Worm (Caenorhabditis elegans) whole organism, L4 larva: ENCODE results near the gene nhr-239.
"Not testable (repeated sequence)": the region's sequence is repeated elsewhere in the genome, so short reads cannot be mapped to it uniquely, and the experiment has no call there.

Experiments used
- D1046.2 ChIP-seq: fragments of 200-800 bp; sonication (Bioruptor generic); IDR thresholded peaks from 2 replicates; pipeline ENCODE4 v1.3.6; 2022; ENCODE audit warnings: missing genetic modification characterization, missing compliant biosample characterization
- F44E2.7 ChIP-seq: fragments of 200-800 bp; sonication (Bioruptor generic); IDR thresholded peaks from 2 replicates; pipeline ENCODE4 v2.1.2; 2022; ENCODE audit warnings: missing genetic modification characterization, missing compliant biosample characterization
- R02D3.7 ChIP-seq: fragments of 150-350 bp; sonication (generic microtip); optimal IDR thresholded peaks from 3 replicates; lab custom pipeline; 2014; ENCODE audit warnings: missing biosample characterization, missing genetic modification characterization
- Y5F2A.4 ChIP-seq: fragments of 200-800 bp; sonication (Bioruptor generic); optimal IDR thresholded peaks from 2 replicates; lab custom pipeline; 2018; ENCODE audit warnings: mild to moderate bottlenecking, missing genetic modification characterization, missing compliant biosample characterization
- Y75B8A.6 ChIP-seq: fragments of 200-800 bp; sonication (Bioruptor generic); IDR thresholded peaks from 2 replicates; pipeline ENCODE4 v1.3.6; 2022; ENCODE audit warnings: missing genetic modification reagents, missing genetic modification characterization, missing compliant biosample characterization
- ZK337.2 ChIP-seq: fragments of 200-800 bp; sonication (Bioruptor generic); IDR thresholded peaks from 2 replicates; pipeline ENCODE4 v1.3.6; 2022; ENCODE audit warnings: missing genetic modification reagents, missing genetic modification characterization, missing compliant biosample characterization
- aha-1 ChIP-seq: fragments of 150-350 bp; peaks from one replicate; lab custom pipeline; 2014; ENCODE audit warnings: missing biosample characterization, missing genetic modification characterization
- attf-4 ChIP-seq: sonication (generic microtip); optimal IDR thresholded peaks from 3 replicates; lab custom pipeline; 2017; ENCODE audit warnings: missing biosample characterization, missing genetic modification characterization
- ceh-20 ChIP-seq: fragments of 200-800 bp; sonication (Bioruptor generic); IDR thresholded peaks from 2 replicates; pipeline ENCODE4 v1.3.6; 2022; ENCODE audit warnings: missing genetic modification reagents, missing genetic modification characterization, missing compliant biosample characterization
- ceh-44 ChIP-seq: fragments of 200-800 bp; sonication (Bioruptor generic); IDR thresholded peaks from 2 replicates; pipeline ENCODE4 v1.3.6; 2022; ENCODE audit warnings: missing genetic modification reagents, missing genetic modification characterization, missing compliant biosample characterization
- ceh-62 ChIP-seq: sonication (generic microtip); optimal IDR thresholded peaks from 2 replicates; lab custom pipeline; 2017; ENCODE audit warnings: missing biosample characterization, missing genetic modification characterization
- ctbp-1 ChIP-seq: fragments of 200-800 bp; sonication (Bioruptor generic); IDR thresholded peaks from 2 replicates; pipeline ENCODE4 v1.3.6; 2022; ENCODE audit warnings: missing genetic modification reagents, missing genetic modification characterization, missing compliant biosample characterization
- daf-8 ChIP-seq: fragments of 200-800 bp; sonication (Bioruptor generic); IDR thresholded peaks from 2 replicates; pipeline ENCODE4 v1.3.6; 2022; ENCODE audit warnings: missing genetic modification characterization, missing compliant biosample characterization
- dmd-6 ChIP-seq: fragments of 200-800 bp; sonication (Bioruptor generic); IDR thresholded peaks from 2 replicates; pipeline ENCODE4 v1.3.6; 2022; ENCODE audit warnings: missing genetic modification reagents, missing genetic modification characterization, missing compliant biosample characterization
- dpl-1 ChIP-seq: fragments of 150-350 bp; optimal IDR thresholded peaks from 2 replicates; lab custom pipeline; 2014; ENCODE audit warnings: missing biosample characterization, missing genetic modification reagents, missing genetic modification characterization
- dve-1 ChIP-seq: sonication (generic microtip); optimal IDR thresholded peaks from 2 replicates; lab custom pipeline; 2017; ENCODE audit warnings: antibody characterized with exemption, mild to moderate bottlenecking, missing genetic modification characterization, missing compliant biosample characterization; ENCODE audit not compliant: insufficient read depth
- egl-43 ChIP-seq: fragments of 200-800 bp; sonication (Bioruptor generic); IDR thresholded peaks from 2 replicates; pipeline ENCODE4 v1.3.6; 2022; ENCODE audit warnings: missing genetic modification reagents, missing genetic modification characterization, missing compliant biosample characterization
- fkh-10 ChIP-seq: fragments of 150-350 bp; optimal IDR thresholded peaks from 2 replicates; lab custom pipeline; 2014; ENCODE audit warnings: missing biosample characterization, missing genetic modification reagents, missing genetic modification characterization
- gei-8 ChIP-seq: fragments of 200-800 bp; sonication (Bioruptor generic); optimal IDR thresholded peaks from 2 replicates; lab custom pipeline; 2018; ENCODE audit warnings: mild to moderate bottlenecking, missing genetic modification characterization, missing compliant biosample characterization
- hif-1 ChIP-seq, 2 experiments: sonication (generic microtip); optimal IDR thresholded peaks; 2 replicates each; lab custom pipeline; 2016 to 2017; ENCODE audit warnings: missing compliant biosample characterization in 2 of 2, missing genetic modification characterization in 2 of 2, missing genetic modification reagents in 2 of 2, missing genotype in 2 of 2, mild to moderate bottlenecking in 1 of 2
- hmg-1.1 ChIP-seq: fragments of 200-800 bp; sonication (Bioruptor generic); IDR thresholded peaks from 2 replicates; pipeline ENCODE4 v1.3.6; 2022; ENCODE audit warnings: missing genetic modification reagents, missing genetic modification characterization, missing compliant biosample characterization
- lin-38 ChIP-seq: fragments of 200-800 bp; sonication (Bioruptor generic); IDR thresholded peaks from 2 replicates; pipeline ENCODE4 v1.3.6; 2022; ENCODE audit warnings: missing genetic modification reagents, missing genetic modification characterization, missing compliant biosample characterization
- lir-3 ChIP-seq: sonication (generic microtip); optimal IDR thresholded peaks from 2 replicates; lab custom pipeline; 2016; ENCODE audit warnings: mild to moderate bottlenecking, missing genetic modification characterization, missing compliant biosample characterization
- madf-9 ChIP-seq: fragments of 200-800 bp; sonication (Bioruptor generic); conservative IDR thresholded peaks from 2 replicates; pipeline ENCODE4 v1.3.6; 2022; ENCODE audit warnings: missing genetic modification reagents, missing genetic modification characterization, missing compliant biosample characterization
- mes-2 ChIP-seq: sonication (generic microtip); optimal IDR thresholded peaks from 2 replicates; lab custom pipeline; 2016; ENCODE audit warnings: missing genotype, mild to moderate bottlenecking, missing genetic modification characterization, missing compliant biosample characterization; ENCODE audit not compliant: poor library complexity, severe bottlenecking
- nhr-102 ChIP-seq: sonication (generic microtip); optimal IDR thresholded peaks from 2 replicates; lab custom pipeline; 2016; ENCODE audit warnings: mild to moderate bottlenecking, missing genetic modification characterization, moderate library complexity, missing compliant biosample characterization
- nhr-25 ChIP-seq: sonication (generic microtip); optimal IDR thresholded peaks from 2 replicates; lab custom pipeline; 2017; ENCODE audit warnings: missing genetic modification characterization, mild to moderate bottlenecking, missing compliant biosample characterization, antibody characterized with exemption, moderate library complexity, borderline replicate concordance; ENCODE audit not compliant: insufficient read depth
- nhr-28 ChIP-seq: fragments of 150-350 bp; optimal IDR thresholded peaks from 2 replicates; lab custom pipeline; 2014; ENCODE audit warnings: missing biosample characterization, missing genetic modification characterization
- nhr-42 ChIP-seq: fragments of 200-800 bp; sonication (Bioruptor generic); IDR thresholded peaks from 2 replicates; pipeline ENCODE4 v1.3.6; 2022; ENCODE audit warnings: missing genetic modification characterization, missing compliant biosample characterization
- rbr-2 ChIP-seq: sonication (generic microtip); optimal IDR thresholded peaks from 2 replicates; lab custom pipeline; 2016; ENCODE audit warnings: missing genotype, missing genetic modification characterization, missing compliant biosample characterization
- set-16 ChIP-seq: fragments of 200-800 bp; sonication (Bioruptor generic); IDR thresholded peaks from 2 replicates; pipeline ENCODE4 v1.3.6; 2022; ENCODE audit warnings: missing genetic modification reagents, missing genetic modification characterization, missing compliant biosample characterization
- skn-1 ChIP-seq: fragments of 150-350 bp; optimal IDR thresholded peaks from 2 replicates; lab custom pipeline; 2014; ENCODE audit warnings: missing biosample characterization, missing genetic modification characterization
- snpc-1.2 ChIP-seq: fragments of 200-800 bp; sonication (Bioruptor generic); IDR thresholded peaks from 2 replicates; pipeline ENCODE4 v1.3.6; 2022; ENCODE audit warnings: missing genetic modification reagents, missing genetic modification characterization, missing compliant biosample characterization
- spr-3 ChIP-seq: fragments of 200-800 bp; sonication (Bioruptor generic); optimal IDR thresholded peaks from 2 replicates; lab custom pipeline; 2018; ENCODE audit warnings: mild to moderate bottlenecking, missing genetic modification characterization, missing compliant biosample characterization
- ztf-7 ChIP-seq: fragments of 150-350 bp; optimal IDR thresholded peaks from 2 replicates; lab custom pipeline; 2014; ENCODE audit warnings: missing biosample characterization, missing genetic modification characterization

The nhr-239 gene

ce11 chrIII:2563033-2563656 lies 1.6 kb downstream of the nhr-239 start:
- TF ChIP-seq nhr-25, result no peak
- TF ChIP-seq set-16 (GFP tag; lab: Robert Waterston, UW), result peak; percentile 92
- peak; percentile 54 for TF ChIP-seq aha-1
- no peak for TF ChIP-seq hif-1 (tag; optimal IDR thresholded peaks at IDR 0.05; lab: Kevin White, UChicago)
- TF ChIP-seq Y75B8A.6 (GFP tag; lab: Robert Waterston, UW), result no peak
- TF ChIP-seq Y5F2A.4, result no peak

- not testable (repeated sequence) for TF ChIP-seq ZK337.2 (GFP tag; lab: Robert Waterston, UW); ceh-44 (GFP tag; lab: Robert Waterston, UW); nhr-42
Measured at ce11 chrIII:2563883-2564282, 2.4 kb downstream of the nhr-239 start, which contains the start of gene Y54F10AM.11. Gene Y54F10AM.11 (minus strand): TSS chrIII:2563983.

ce11 chrIII:2571447-2571846 lies 9.9 kb downstream of the nhr-239 start, which contains the start of gene Y54F10AR.2:
Gene Y54F10AR.2 (minus strand): TSS chrIII:2571547.
- TF ChIP-seq dve-1 (tag; lab: Kevin White, UChicago), result no peak
- TF ChIP-seq spr-3, result no peak
- TF ChIP-seq ceh-20 (GFP tag; lab: Robert Waterston, UW), result no peak

DNA sequence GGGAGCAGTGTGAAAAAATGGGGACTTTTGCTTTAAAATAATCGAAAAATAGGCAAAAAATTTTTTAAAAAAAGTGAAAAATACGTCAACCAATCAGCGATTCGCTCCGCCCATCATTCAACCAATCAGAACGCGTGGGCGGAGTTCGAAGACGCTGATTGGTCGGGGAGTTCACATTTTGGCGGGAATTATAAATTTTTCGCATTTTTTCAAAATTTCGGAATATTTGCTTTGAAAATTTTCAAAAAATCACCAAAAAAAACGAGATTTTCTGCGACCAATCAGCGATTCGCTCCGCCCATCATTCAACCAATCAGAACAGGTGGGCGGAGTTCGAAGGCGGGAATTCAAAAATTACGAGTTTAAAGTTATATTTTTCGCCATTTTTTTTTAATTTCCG lies 10.9 kb downstream of the nhr-239 start:
- TF ChIP-seq nhr-25 (no peak), nhr-28 (tag; lab: Kevin White, UChicago) (no peak), dpl-1 (GFP tag; lab: Kevin White, UChicago) (no peak), lin-38 (GFP tag; lab: Robert Waterston, UW) (no peak), D1046.2 (GFP tag; lab: Robert Waterston, UW) (no peak), gei-8 (GFP tag; lab: Kevin White, UChicago) (no peak), fkh-10 (GFP tag; lab: Kevin White, UChicago) (no peak)

DNA sequence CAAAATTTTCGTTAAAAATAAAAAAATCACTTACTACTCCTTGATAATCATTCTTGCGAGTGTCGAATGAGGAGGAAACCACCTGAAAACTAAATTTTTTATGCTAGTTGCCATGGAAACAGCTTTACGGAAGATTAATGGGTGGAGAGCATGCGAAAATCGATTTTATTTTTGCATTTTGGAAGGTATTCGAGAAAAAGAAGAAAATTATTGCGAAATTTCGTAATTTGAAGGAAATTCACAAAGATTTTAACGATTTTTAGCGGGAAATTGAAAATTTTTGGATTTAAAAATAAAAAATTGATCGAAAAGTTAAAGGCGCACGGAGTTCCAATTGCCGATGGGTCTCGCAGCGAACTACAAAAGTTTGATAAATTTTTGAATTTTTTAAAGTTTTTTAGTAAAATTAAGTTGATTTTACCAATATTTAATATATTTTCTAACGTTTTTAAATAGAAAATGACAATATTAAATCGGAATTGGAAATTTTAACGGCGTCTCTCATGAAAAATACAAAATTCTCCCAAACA lies 14.2 kb downstream of the nhr-239 start, which contains the start of gene Y54F10AR.1:
Gene Y54F10AR.1, minus strand, starts transcription at position 51 of the 530 bp plus-strand sequence.
- TF ChIP-seq aha-1 (no peak), nhr-102 (tag; lab: Kevin White, UChicago) (no peak), nhr-25 (no peak), fkh-10 (GFP tag; lab: Kevin White, UChicago) (no peak), lir-3 (tag; lab: Kevin White, UChicago) (no peak), Y75B8A.6 (GFP tag; lab: Robert Waterston, UW) (no peak), attf-4 (tag; lab: Kevin White, UChicago) (no peak), dmd-6 (GFP tag; lab: Robert Waterston, UW) (no peak), snpc-1.2 (no peak), F44E2.7 (GFP tag; lab: Robert Waterston, UW) (no peak), dpl-1 (GFP tag; lab: Kevin White, UChicago) (no peak), ceh-62 (tag; lab: Kevin White, UChicago) (no peak), daf-8 (GFP tag; lab: Robert Waterston, UW) (no peak), ceh-44 (GFP tag; lab: Robert Waterston, UW) (no peak)
- TF ChIP-seq, all 104 proteins: peak for 0

DNA sequence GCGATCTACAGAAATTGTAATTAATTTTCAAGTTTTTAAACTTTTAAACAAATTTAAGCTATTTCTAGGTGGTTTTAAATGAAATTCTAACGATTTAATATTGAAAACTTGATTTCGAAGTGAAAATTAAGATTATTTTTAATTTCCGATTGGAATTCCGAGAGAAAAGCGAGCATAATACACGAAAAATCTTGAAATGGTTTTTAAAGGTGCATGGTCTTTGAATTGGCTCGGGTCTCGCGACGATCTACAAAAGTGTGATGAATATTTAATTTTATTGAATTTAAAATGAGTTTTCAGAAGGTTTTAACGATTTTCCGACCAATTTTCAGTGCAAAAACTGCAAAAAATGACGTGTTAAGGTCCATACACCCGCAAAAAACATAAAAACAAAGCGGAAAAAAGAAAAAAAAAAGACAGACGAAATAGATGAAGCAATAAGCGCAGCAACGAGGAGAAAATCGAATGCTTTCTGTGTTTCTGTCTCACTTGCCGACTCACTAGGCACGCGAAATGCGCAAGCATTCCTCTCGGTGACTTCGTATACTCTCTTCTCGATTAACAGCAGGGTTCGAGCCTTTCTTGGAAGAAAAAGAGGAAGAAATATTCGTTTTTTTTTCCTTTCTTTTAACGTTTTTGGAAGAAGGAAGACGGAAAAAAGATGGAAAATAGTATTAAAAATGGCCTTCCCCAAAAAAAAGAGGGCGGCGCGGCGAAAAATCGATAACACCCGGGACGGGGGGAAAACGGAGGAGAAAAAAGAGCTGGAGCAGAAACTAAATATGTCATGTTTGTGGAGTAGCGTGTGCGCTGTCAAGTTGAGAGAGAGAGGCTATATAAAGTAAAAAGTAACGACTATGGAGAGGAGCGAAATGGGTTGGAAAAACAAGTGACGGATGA lies 15.1 kb downstream of the nhr-239 start:
- TF ChIP-seq daf-8 (GFP tag; lab: Robert Waterston, UW) (no peak), R02D3.7 (no peak), Y5F2A.4 (no peak), skn-1 (no peak), egl-43 (no peak), dmd-6 (GFP tag; lab: Robert Waterston, UW) (peak; percentile 51), fkh-10 (GFP tag; lab: Kevin White, UChicago) (peak; percentile 9), hif-1 (tag; optimal IDR thresholded peaks at IDR 0.05; lab: Kevin White, UChicago) (peak in 1 of 2 experiments; percentile 59), dve-1 (tag; lab: Kevin White, UChicago) (peak; percentile 62), ctbp-1 (peak; percentile 30; the same call in 1 of the 2 replicates), hmg-1.1 (GFP tag; lab: Robert Waterston, UW) (peak; percentile 74), dpl-1 (GFP tag; lab: Kevin White, UChicago) (peak; percentile 56), madf-9 (GFP tag; lab: Robert Waterston, UW) (no peak), ztf-7 (tag; lab: Kevin White, UChicago) (no peak), ceh-20 (GFP tag; lab: Robert Waterston, UW) (peak; percentile 65; the same call in 1 of the 2 replicates), aha-1 (peak; percentile 42), rbr-2 (tag; lab: Kevin White, UChicago) (peak; percentile 75), mes-2 (tag; lab: Kevin White, UChicago) (peak; percentile 39)
